Worm (Caenorhabditis elegans): ENCODE data around the gene col-126.
"Not testable (repeated sequence)": the region's sequence is repeated elsewhere in the genome, so short reads cannot be mapped to it uniquely, and the experiment has no call there.

col-126 gene

ce11 chrIV:11263101-11263500 is at the start of gene col-126:
Gene col-126, plus strand, starts transcription at chrIV:11263401.
- TF ChIP-seq unc-62 (GFP tag; optimal IDR thresholded peaks at IDR 0.05) = not testable (repeated sequence)

DNA sequence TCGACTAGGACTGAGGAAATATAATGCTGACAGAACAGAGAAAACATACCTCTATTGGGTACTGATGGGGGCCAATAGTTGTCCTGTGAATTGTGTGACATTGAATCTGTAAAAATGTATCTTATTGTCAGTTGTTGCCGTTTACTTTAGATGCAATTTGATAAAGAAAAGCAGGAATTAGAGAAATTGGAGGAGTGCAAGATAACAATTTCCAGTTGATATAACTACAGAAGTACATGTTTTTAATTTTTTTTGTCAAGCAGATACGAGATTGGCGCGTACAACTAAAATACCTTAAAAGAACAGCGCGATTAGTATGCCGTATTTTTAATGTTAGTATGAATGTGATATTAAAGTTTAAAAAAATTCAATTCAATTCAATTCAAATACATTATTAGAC is 45.2 kb upstream of the col-126 start, which contains the start of gene zip-6:
Gene zip-6, minus strand, starts transcription at position 101 of the 400 bp plus-strand sequence.
- TF ChIP-seq unc-62 (GFP tag; optimal IDR thresholded peaks at IDR 0.05) = no peak

- no peak for TF ChIP-seq unc-62 (GFP tag; optimal IDR thresholded peaks at IDR 0.05)
These were observed 39.3 kb upstream of the col-126 start, which contains the start of gene C29F4.3 for ce11 chrIV:11223878-11224277. Gene C29F4.3, minus strand, starts transcription at chrIV:11223978.

ce11 chrIV:11225206-11225605 is 38.0 kb upstream of the col-126 start, which contains the start of gene col-125:
Gene col-125, plus strand, starts transcription at chrIV:11225506.
- TF ChIP-seq unc-62 (GFP tag; optimal IDR thresholded peaks at IDR 0.05) = no peak

DNA sequence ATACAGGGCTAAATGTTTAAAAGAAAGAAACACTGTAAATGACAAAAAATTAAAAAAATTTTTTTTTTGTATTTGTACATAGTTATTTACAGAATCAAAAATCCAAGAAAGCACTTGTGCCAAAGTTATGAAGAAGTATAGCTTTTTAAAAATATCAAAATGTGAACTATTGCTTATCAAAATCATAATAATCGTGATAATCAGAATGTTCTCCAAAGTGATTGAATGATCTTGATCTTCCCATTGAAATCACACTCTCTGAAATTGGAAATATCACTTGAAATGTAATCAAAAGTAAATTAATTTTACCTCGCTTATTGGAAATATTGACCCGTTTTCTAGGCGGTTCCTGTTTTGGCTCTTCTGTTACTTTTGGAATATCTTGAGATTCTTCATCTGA is 36.7 kb upstream of the col-126 start:
- TF ChIP-seq unc-62 (GFP tag; optimal IDR thresholded peaks at IDR 0.05) = no peak

ce11 chrIV:11229013-11229412 is 34.2 kb upstream of the col-126 start:
- no peak for TF ChIP-seq unc-62 (GFP tag; optimal IDR thresholded peaks at IDR 0.05)

ce11 chrIV:11230069-11230468 is 33.1 kb upstream of the col-126 start, which contains the start of gene best-7:
Gene best-7, minus strand, starts transcription at chrIV:11230307.
- TF ChIP-seq unc-62 (GFP tag; optimal IDR thresholded peaks at IDR 0.05) = no peak

ce11 chrIV:11231376-11231775 is 31.8 kb upstream of the col-126 start:
- no peak for TF ChIP-seq unc-62 (GFP tag; optimal IDR thresholded peaks at IDR 0.05)

ce11 chrIV:11235755-11236154 is 27.4 kb upstream of the col-126 start:
- TF ChIP-seq unc-62 (GFP tag; optimal IDR thresholded peaks at IDR 0.05) = no peak

- TF ChIP-seq unc-62 (GFP tag; optimal IDR thresholded peaks at IDR 0.05) = no peak
These were observed 21.8 kb upstream of the col-126 start, which contains the start of gene C05C12.6 for ce11 chrIV:11241368-11241767. Gene C05C12.6, minus strand, starts transcription at chrIV:11241468.

DNA sequence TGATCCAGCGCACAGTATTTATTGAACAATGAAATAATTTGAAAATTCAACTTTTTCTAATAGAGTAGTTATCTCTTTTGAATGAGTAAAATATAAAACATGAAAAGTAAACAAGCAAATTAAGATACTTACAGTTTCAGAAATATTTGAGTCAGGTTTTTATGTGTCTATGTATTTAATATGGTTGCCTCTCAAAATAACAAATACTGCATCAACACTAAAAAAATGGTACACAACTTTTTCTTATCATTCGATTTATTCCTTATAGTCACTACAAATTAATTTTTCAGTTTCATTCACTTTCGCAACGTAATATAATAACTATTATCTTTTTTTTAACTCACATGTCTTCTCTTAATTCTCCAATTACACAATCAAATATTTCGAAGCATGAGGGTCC is 15.8 kb upstream of the col-126 start:
- TF ChIP-seq unc-62 (GFP tag; optimal IDR thresholded peaks at IDR 0.05) = no peak

DNA sequence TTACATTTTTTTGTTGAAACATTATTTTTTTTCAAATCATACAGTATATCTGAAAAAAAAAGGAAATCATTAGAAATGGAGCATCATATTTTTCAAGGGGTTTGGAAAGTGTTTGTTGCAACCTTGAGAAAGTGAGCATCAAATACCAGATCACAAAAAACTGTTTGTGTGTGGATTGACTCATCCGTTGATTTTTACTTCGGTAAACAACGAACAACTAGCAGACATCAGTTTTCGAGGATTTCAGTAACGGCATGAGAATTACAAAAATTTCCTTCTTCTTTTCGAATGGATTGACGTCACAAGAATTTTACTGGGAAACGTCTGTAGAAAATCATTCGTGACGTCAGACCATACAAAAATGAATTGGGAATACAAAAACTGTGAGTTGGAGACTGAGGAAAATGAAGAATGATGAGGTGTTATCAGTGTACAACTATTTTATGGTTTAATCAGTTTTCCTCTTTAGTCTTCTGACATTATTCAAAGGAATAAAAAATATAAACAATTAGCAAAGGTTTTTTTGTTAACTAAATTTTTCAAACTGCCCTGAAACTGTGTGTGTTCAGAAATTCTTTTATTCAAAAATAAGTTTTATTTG is 15.1 kb upstream of the col-126 start, which contains the start of gene C05C12.4:
Gene C05C12.4, minus strand, starts transcription at position 51 of the 601 bp plus-strand sequence.
- no peak for TF ChIP-seq unc-62 (GFP tag; optimal IDR thresholded peaks at IDR 0.05)

- TF ChIP-seq unc-62 (GFP tag; optimal IDR thresholded peaks at IDR 0.05) = not testable (repeated sequence)
These were observed 9.5 kb upstream of the col-126 start, which contains the start of gene C05C12.1 for ce11 chrIV:11253689-11254088. Gene C05C12.1, plus strand, starts transcription at chrIV:11253989.

DNA sequence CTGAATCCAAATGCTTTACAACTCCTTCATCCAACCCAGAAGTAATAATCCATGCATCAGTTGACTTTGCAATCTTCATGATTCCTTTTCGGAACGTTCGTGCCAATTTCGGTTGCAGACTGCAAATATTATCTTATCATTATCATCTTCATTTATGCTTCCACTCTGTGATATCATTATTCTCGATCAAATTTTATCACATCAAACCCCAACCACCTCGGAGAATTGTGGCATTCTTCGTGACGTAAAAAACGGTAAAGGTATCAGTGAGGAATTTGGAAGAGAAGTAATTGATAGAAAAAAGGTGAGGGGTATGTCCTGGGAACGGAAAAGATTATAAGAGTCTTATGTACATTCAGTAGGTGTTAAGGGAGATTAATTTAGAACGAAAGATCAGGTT is 5.7 kb upstream of the col-126 start:
- no peak for TF ChIP-seq unc-62 (GFP tag; optimal IDR thresholded peaks at IDR 0.05)

- TF ChIP-seq unc-62 (GFP tag; optimal IDR thresholded peaks at IDR 0.05) = no peak
These were observed 3.7 kb upstream of the col-126 start, which contains the start of gene gtl-1 for ce11 chrIV:11259485-11259972. Gene gtl-1, minus strand, starts transcription at chrIV:11259535.

DNA sequence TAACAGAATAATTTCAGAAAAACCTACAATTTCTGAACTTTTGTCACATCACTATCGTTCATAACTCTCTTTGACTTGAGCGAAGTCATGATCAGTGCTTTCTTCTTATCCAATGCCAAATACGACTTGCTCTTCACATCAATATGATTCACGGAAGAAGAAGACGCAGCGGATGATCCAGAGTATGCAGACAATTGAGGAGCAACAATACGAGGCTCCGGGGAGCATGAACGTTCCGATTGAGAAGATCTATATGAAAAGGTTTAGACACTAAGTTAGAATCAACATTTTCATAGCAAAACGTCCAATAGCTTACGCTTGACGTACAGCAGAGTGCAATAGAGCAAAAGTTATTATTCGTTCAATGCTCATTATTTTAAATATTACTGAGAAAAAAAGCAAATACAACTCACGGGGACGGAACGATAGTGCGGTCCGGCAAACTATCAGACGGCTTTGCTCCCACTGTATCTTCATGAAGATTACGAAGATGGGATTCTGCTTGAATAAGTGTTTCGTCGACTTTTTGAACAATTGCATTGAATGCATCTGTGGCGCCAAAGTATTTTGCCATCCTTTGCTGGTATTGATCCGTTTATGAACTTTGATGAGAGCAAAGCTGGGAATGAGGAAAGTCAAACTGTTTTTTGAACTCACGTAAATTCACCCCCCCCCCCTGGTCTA is 2.5 kb upstream of the col-126 start, which contains the start of gene C05C12.5:
Gene C05C12.5, minus strand, starts transcription at position 642 of the 684 bp plus-strand sequence.
- TF ChIP-seq unc-62 (GFP tag; optimal IDR thresholded peaks at IDR 0.05) = no peak

All from whole organism, dauer.